Fruit fly (Drosophila melanogaster) S2 (cell line): ENCODE results near the gene CG1273.

ENCODE experiments used
- CG8478 ChIP-seq: fragments of >200 bp; optimal IDR thresholded peaks from 2 replicates; lab custom pipeline; 2018
- CTCF ChIP-seq, 2 experiments: fragments of >200 bp; optimal IDR thresholded peaks; 2 replicates each; lab custom pipeline; 2018

The CG1273 gene

DNA sequence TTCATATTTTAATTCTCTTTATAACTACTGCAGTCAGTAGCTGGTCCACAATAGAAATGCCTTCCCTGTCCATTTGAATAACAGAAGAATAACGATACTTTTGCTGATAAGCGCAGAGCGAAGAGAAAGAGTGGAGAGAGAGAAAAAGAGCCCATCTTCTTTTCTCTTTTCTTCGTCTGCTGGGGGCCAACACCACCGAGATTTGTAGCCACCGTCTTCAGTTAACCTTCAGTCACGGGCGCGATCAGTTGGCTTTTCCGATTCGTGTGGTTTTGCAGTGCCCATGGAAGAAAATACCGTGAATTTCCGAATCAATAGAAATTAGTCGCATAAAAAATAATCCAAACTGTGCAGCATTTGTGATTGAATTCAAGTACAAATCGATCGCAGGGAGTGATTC is at the start of gene CG1273:
CG1273 (plus strand) TSS at position 218 of the 400 bp plus-strand sequence.
- TF ChIP-seq CG8478 (lab: Kevin White, UChicago), result no peak
- TF ChIP-seq CTCF (optimal IDR thresholded peaks at IDR 0.05; lab: Kevin White, UChicago), result no peak

DNA sequence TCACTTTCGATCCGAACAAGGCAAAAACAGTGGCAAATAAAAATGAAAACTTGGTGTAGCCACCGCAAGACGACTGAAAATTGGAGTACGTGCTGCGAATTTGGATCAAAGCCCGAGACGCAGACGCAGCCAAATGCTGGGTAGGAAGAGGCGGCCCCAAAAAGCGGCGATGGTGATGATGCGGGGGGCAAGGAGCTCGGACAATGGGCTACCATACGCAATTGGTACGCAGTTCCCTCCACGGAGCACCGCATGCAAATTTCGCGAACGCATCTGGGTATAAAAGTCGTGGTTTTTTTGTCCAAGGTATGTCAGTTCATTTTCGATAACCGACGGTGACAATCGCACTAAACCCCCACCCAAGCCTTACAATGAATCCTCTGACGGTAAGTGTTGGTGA is 48.4 kb upstream of the CG1273 start, which contains the start of gene Cpr64Ad:
Cpr64Ad (plus strand) TSS at position 301 of the 400 bp plus-strand sequence.
- no peak for TF ChIP-seq CG8478 (lab: Kevin White, UChicago)
- TF ChIP-seq CTCF (optimal IDR thresholded peaks at IDR 0.05; lab: Kevin White, UChicago), result no peak

DNA sequence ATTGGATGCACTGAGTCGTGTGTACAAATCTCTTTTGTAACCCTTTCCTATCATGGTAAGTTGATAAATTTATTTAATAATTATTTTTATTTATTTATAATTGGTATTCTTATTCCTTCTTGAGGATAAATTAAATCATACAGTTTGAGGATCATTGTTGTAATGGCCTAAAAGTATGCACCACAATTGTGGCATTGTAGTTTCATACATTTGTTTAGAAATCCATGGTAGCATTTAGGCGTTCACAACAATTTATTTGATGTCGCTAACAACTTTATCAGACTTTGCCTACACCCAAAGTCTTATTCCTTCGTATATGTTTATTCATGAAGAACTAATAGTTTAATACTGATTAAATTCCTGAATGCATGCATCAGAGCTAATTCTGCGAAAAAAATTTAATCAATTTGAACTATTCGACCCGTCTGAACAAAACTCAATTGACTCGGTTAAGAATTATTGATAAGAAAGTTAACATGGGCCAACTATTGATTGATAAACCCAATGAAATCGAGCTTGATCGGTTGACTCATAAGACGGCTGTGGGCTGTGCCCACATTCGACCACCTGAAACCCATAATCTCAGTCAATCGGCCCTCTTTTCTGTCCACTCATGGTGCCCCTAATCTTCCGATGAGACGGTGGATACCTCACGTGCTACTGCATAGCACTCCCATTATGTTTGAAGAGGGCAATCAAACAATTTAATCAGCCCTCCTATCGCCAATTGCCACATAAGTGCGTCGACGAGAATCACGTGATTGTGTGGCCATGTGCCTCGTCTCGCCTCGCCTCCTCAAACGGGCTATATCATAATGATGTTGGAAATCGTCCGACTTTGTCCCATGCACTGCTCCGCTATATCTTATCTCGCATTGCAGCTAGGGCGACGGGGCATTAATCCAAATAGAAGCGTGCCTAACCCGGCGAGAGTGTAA is 44.0 kb upstream of the CG1273 start:
- peak in 1 of 2 experiments; percentile 10 for TF ChIP-seq CTCF (optimal IDR thresholded peaks at IDR 0.05; lab: Kevin White, UChicago)
- no peak for TF ChIP-seq CG8478 (lab: Kevin White, UChicago)

DNA sequence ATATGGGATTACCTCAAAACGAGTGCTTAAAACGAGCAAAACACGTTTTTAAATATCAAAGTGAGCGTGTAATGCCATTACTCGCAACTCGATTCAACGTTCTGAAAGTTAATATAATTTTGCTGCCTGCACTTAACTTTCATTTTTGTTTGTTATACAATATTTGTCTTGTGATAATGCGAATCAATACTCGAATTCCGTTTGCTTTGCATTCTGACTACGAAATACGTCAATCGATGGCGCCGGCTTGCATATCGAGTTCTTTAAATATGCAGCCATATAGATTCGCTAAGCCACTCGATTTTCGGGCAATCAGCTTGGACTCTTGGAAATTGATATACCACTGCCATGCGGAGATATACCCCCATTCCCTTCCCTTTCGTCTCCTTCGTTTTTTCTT is 42.8 kb upstream of the CG1273 start:
- TF ChIP-seq CG8478 (lab: Kevin White, UChicago) (no peak), CTCF (optimal IDR thresholded peaks at IDR 0.05; lab: Kevin White, UChicago) (no peak)

DNA sequence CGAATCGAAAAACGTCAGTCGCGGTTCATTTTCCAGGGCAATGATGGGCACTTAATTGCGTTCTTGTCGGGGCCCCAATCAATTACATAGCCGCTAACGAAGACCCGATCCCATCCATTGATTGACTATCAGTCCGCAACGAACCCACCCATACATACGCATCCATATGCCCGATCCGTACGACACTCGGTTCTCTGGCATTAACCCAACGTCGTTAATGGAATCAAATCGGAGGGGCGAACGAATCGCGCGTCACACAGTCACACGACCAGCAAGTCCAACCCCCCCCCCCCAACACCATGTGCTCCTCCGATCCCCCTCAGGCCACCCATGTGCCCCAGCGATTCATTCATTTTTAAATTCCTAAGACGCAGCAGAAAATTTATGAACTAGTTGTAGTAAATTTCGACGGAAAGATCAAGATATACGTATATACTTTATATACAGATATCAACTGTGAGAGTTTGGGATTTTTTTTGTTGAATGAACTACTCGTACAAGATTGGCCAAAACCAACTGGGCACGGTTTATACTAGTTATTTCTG is 42.2 kb upstream of the CG1273 start:
- TF ChIP-seq CG8478 (lab: Kevin White, UChicago) (no peak), CTCF (optimal IDR thresholded peaks at IDR 0.05; lab: Kevin White, UChicago) (no peak)

DNA sequence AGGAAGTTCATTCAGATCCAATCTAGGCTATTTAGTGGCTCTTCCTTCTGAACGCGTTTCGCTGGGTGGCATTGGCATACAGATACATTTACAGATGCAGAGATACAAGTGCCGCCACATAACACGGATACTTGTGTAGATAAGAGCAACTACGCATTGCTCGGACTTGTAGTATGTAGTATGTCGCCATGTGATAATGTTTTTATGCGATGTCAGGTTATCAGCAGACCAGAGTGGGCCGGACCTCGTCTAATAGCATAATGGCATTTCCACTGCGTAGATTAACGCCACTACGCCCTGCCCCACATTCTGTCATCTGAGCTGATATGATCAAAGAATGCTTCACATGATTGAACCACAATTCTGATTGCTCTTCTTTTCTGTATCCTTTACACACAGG is 41.7 kb upstream of the CG1273 start:
- TF ChIP-seq CG8478 (lab: Kevin White, UChicago), result no peak
- no peak for TF ChIP-seq CTCF (optimal IDR thresholded peaks at IDR 0.05; lab: Kevin White, UChicago)

DNA sequence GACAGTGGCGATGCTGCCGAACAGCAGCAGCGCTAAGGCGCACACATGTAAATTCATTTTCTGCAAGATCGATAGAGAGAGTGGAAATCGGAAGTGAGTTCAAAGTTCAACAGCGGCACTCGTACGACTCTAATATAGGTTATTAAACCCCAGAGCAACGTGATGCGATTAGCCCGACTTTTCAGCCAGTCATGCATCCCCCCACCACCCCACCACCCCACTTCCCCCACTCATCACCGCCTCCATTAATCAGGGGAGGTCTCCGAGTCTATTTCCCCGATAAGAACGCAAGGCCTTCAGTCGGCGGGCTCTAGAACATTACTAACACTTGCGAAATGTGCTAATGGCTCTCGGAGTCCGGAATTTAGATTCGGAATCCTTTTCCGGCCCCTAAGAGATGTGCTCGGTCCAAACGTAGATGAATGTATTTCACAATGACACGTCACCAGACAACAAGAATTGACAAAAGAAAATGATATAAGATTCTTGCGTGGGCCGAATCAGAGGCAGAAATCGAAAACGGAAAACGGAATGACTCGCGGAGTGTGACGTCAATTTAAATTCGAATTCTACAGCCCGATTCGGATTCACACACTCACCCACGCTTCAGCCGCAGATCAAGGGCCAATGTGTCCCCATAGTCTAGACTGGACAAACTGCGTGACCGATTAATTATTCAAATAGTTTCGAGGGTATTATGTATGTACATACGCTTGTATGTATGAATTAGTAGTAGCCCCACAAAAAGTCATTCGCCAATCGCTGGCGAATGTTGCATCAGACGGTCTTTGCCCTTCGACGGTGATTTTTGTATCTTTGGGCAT is 37.7 kb upstream of the CG1273 start:
- no peak for TF ChIP-seq CTCF (optimal IDR thresholded peaks at IDR 0.05; lab: Kevin White, UChicago)
- TF ChIP-seq CG8478 (lab: Kevin White, UChicago), result no peak

DNA sequence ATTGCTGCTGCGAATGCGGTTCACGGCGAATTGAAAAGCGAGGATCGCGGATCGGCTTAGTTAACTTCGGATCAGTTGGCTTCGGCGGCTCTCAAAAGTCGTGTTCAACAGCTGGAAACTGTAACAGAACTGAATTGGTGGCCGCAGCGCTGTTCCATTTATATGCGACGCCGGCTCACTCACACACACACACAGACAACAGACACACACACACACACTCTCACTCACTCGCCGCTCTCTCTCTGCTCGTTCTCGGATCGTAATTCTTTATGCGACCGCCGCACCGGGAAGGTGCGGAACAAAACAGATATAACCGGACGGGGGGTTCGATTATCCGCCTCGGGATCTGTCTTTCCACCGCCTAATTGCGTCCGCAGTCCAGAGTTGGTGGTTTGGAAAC is 36.4 kb upstream of the CG1273 start, which contains the start of gene CG46460:
CG46460 (minus strand) TSS at position 139 of the 400 bp plus-strand sequence.
- no peak for TF ChIP-seq CG8478 (lab: Kevin White, UChicago)
- TF ChIP-seq CTCF (optimal IDR thresholded peaks at IDR 0.05; lab: Kevin White, UChicago), result no peak

DNA sequence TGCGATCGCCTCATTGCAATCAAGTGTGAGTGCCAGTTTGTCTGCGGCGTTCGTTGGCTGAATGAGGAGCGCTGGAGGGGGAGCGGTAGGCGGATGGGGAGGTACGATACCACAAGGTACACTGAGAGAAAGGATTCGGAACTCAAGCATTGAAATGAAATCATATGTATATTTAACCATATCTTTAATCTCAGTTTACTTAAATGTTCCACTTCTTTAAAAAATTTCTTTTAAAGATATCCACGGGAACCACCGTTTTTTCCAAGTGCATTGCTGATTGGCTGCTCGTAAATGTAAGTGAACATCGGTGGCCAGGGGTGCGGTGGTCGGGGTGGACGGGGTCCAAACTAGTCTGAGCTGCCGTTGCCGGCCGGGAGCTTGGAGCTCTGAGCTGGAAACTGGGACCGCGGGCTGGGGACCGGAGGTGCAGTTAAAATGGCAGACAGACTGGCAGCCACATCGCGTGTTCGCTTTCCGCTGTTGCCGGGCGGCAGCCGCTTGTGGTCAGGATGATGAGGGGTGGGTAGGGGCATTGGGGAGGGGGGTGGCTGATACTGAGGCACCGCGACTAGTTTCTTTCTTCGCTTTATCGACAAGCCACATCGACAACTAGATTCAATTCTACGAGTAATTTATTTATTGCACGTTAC is 35.2 kb upstream of the CG1273 start:
- no peak for TF ChIP-seq CG8478 (lab: Kevin White, UChicago)
- no peak for TF ChIP-seq CTCF (optimal IDR thresholded peaks at IDR 0.05; lab: Kevin White, UChicago)

DNA sequence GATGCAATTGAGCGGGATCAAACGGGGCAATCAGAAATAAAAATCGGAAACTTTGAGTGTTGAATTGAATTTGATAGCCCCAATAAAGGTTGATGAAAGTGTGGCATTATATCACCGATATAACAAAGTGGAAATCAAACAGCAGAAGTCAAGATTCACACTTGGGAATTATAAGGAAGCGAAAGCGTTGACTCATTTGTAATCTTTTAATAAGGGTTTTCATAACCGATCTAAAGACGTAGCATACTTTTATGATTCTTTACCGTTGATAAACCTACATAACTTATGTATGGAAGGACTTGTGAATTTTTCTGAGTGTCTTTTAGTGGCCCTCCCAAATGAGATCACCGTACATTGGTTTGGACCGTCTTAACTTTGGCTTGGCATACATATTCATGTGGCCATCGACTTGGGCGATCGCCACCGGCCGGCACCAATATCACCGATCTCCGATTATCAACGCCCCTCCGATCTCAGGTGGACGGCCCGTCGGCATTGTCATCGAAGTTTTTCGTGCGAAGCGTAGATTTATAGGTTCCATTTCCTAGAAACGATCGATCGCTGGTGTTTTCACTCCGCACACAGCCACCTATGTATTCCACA is 34.1 kb upstream of the CG1273 start:
- no peak for TF ChIP-seq CG8478 (lab: Kevin White, UChicago)
- TF ChIP-seq CTCF (optimal IDR thresholded peaks at IDR 0.05; lab: Kevin White, UChicago), result no peak

DNA sequence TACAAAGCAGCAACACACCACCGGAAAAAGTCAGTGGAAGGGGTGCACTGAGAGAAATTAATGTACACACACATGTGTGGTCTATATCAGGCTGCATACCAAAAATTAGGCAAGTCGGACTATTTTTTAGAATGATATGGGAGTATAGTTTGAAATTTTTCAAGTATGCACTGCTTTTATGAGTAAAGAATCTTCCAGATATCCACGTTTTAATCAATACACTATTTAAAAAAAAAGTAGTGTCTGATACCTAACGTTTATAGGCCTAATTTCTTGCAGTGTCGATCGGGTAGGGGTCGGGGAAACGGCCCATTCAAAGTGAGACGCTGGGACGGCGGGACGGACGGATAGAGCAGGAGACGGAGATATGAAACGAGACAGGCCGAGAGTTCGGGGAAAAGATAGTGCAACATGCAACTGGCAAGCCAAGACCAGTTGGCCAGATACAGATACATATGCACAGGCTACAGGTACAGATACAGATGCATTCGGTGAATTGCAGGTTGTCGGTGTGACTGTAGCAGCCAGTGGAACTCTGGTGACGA is 33.1 kb upstream of the CG1273 start:
- no peak for TF ChIP-seq CTCF (optimal IDR thresholded peaks at IDR 0.05; lab: Kevin White, UChicago)
- no peak for TF ChIP-seq CG8478 (lab: Kevin White, UChicago)

DNA sequence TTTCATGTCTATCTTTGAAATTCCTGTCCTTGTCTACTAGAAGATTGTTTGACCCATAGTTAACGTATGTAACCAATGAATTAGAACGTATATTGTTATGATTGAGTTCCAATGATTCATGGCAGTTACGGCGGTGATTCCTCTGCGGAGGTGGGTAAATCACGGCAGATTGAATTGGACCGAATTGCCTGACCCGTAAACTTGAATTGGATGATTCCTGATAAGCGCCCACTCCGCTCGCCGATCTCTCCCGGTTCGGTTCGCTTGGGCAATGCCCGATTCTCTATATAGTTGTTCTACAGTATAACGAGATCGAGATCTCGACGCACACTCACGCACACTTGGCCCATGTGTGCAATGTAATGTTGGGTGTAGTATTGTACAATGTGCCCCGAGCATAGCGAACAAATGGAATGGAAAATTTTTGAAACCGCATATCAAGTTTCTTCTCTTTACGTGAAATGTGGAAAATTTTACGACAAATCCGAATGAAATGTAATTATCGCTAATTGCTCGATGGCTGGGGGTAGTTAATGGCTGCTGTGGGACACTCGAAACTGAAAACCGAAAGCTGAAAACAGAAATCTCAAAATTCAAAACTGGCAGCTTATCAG is 32.0 kb upstream of the CG1273 start:
- no peak for TF ChIP-seq CTCF (optimal IDR thresholded peaks at IDR 0.05; lab: Kevin White, UChicago)
- no peak for TF ChIP-seq CG8478 (lab: Kevin White, UChicago)

DNA sequence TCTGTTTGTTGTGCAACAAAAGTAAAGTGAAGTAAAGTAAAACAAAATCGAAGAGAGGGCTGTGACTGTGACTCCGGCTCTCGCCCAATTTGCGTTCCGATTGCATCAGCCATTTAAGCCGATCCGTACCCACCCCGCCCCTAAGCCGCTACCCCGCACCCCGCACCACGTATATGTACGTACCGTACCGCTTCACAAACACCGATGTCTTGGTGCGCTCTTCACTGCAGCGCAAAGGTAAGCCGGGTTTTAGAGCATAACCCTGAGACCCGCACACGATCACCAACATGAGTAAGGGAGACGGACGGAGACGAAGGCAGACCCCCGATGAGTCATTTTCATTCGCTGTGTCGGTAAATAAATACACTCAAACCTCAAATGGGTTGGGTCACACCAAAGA is 31.3 kb upstream of the CG1273 start:
- TF ChIP-seq CG8478 (lab: Kevin White, UChicago) (no peak), CTCF (optimal IDR thresholded peaks at IDR 0.05; lab: Kevin White, UChicago) (no peak)
